Worm (Caenorhabditis elegans): ENCODE data around the gene F16B4.2.

- no peak for TF ChIP-seq nhr-77 (tag; optimal IDR thresholded peaks at IDR 0.05)
- no peak for TF ChIP-seq skn-1 (tag; optimal IDR thresholded peaks at IDR 0.05)
- no peak for TF ChIP-seq elt-3 (tag; optimal IDR thresholded peaks at IDR 0.05)
- TF ChIP-seq daf-12 (tag; optimal IDR thresholded peaks at IDR 0.05) = no peak
- no peak for TF ChIP-seq sea-2 (GFP tag; optimal IDR thresholded peaks at IDR 0.05)
- no peak for TF ChIP-seq snpc-4 (tag; optimal IDR thresholded peaks at IDR 0.05)
- no peak for TF ChIP-seq pha-4 (tag; optimal IDR thresholded peaks at IDR 0.05)
- no peak for TF ChIP-seq tbx-2 (tag; optimal IDR thresholded peaks at IDR 0.05)
- TF ChIP-seq unc-39 (tag; optimal IDR thresholded peaks at IDR 0.05) = no peak
Measured at ce11 chrV:1588128-1588527, 12.7 kb upstream of the F16B4.2 start, which contains the start of gene F16B4.5.

Data from whole organism, L3 larva.